Fruit fly (Drosophila melanogaster): ENCODE data around the gene Tengl2.

The Tengl2 gene

dm6 chr2L:2226259-2227121, 12.7 kb downstream of the Tengl2 start, which contains the start of the genes CG15387 and sau (continued):
- TF ChIP-seq amos (GFP tag; IDR thresholded peaks at IDR 0.05; ENCODE audit: partially characterized antibody) (peak; percentile 85), Meics (GFP tag; optimal IDR thresholded peaks at IDR 0.05) (peak; percentile 86), CG17802 (tag; optimal IDR thresholded peaks at IDR 0.05) (peak; percentile 66), CG9876 (GFP tag; optimal IDR thresholded peaks at IDR 0.05) (peak; percentile 78), her (GFP tag; optimal IDR thresholded peaks at IDR 0.05) (peak; percentile 83), sc (optimal IDR thresholded peaks at IDR 0.05) (no peak), sc (GFP tag; optimal IDR thresholded peaks at IDR 0.05) (peak; percentile 64), salm (tag; optimal IDR thresholded peaks at IDR 0.05) (peak; percentile 58), CG10147 (GFP tag; optimal IDR thresholded peaks at IDR 0.05) (peak; percentile 84), ssp (GFP tag; IDR thresholded peaks at IDR 0.05) (peak; percentile 74), CG13624 (GFP tag; optimal IDR thresholded peaks at IDR 0.05) (peak; percentile 92), CG12744 (GFP tag; optimal IDR thresholded peaks at IDR 0.05) (peak; percentile 90), CG6654 (GFP tag; optimal IDR thresholded peaks at IDR 0.05) (peak; percentile 57), crp (GFP tag; optimal IDR thresholded peaks at IDR 0.05) (peak in 1 of 2 experiments; percentile 59), tin (GFP tag; optimal IDR thresholded peaks at IDR 0.05) (peak; percentile 90), gem (tag; optimal IDR thresholded peaks at IDR 0.05) (peak; percentile 91), tgo (GFP tag; IDR thresholded peaks at IDR 0.05) (peak; percentile 86), Mes4 (GFP tag; optimal IDR thresholded peaks at IDR 0.05) (peak; percentile 85), CG1832 (GFP tag; optimal IDR thresholded peaks at IDR 0.05) (no peak), CG7745 (tag; optimal IDR thresholded peaks at IDR 0.05) (no peak), CG7556 (GFP tag; optimal IDR thresholded peaks at IDR 0.05) (peak; percentile 83), CG1603 (tag; optimal IDR thresholded peaks at IDR 0.05) (peak; percentile 84), sna (GFP tag; IDR thresholded peaks at IDR 0.05; ENCODE audit: partially characterized antibody) (peak; percentile 94), Side (GFP tag; optimal IDR thresholded peaks at IDR 0.05) (peak; percentile 89), CG15514 (GFP tag; optimal IDR thresholded peaks at IDR 0.05) (peak; percentile 86), CG8359 (GFP tag; optimal IDR thresholded peaks at IDR 0.05; ENCODE audit: borderline replicate concordance) (peak; percentile 41), TFAM (GFP tag; optimal IDR thresholded peaks at IDR 0.05) (peak; percentile 24), CG5953 (GFP tag; IDR thresholded peaks at IDR 0.05) (peak; percentile 79), Dref (GFP tag; IDR thresholded peaks at IDR 0.05) (peak; percentile 49), fu2 (GFP tag; optimal IDR thresholded peaks at IDR 0.05) (peak; percentile 91), Deaf1 (tag; optimal IDR thresholded peaks at IDR 0.05) (peak; percentile 59), Usf (GFP tag; optimal IDR thresholded peaks at IDR 0.05) (peak; percentile 64), vnd (GFP tag; IDR thresholded peaks at IDR 0.05; ENCODE audit: partially characterized antibody) (peak; percentile 92), dimm (GFP tag; IDR thresholded peaks at IDR 0.05) (no peak), CG4617 (GFP tag; optimal IDR thresholded peaks at IDR 0.05; ENCODE audit: borderline replicate concordance) (peak; percentile 94), ase (GFP tag; IDR thresholded peaks at IDR 0.05) (peak; percentile 68; the same call in 2 of the 3 replicates), cwo (GFP tag; optimal IDR thresholded peaks at IDR 0.05) (peak; percentile 65), CG13296 (GFP tag; optimal IDR thresholded peaks at IDR 0.05) (peak; percentile 84), hbn (GFP tag; IDR thresholded peaks at IDR 0.05; ENCODE audit: partially characterized antibody) (peak; percentile 93), Bteb2 (GFP tag; optimal IDR thresholded peaks at IDR 0.05) (peak; percentile 91), CG7839 (tag; optimal IDR thresholded peaks at IDR 0.05) (peak; percentile 85), Fer1 (GFP tag; optimal IDR thresholded peaks at IDR 0.05) (peak; percentile 87), CG18011 (GFP tag; optimal IDR thresholded peaks at IDR 0.05) (peak; percentile 71), kah (GFP tag; optimal IDR thresholded peaks at IDR 0.05) (peak; percentile 29), gt (GFP tag; IDR thresholded peaks at IDR 0.05) (peak; percentile 71), CG17385 (GFP tag; optimal IDR thresholded peaks at IDR 0.05) (peak; percentile 79), CG6175 (GFP tag; IDR thresholded peaks at IDR 0.05) (peak; percentile 11; the same call in 1 of the 3 replicates), bigmax (GFP tag; optimal IDR thresholded peaks at IDR 0.05) (no peak)
